Worm (Caenorhabditis elegans) whole organism, young adult: ENCODE data around the gene pro-1.

Source experiments
- B0261.1 ChIP-seq: sonication (generic microtip); optimal IDR thresholded peaks from 2 replicates; lab custom pipeline; 2016; ENCODE audit warnings: mild to moderate bottlenecking, missing genetic modification characterization, moderate library complexity, missing compliant biosample characterization
- C06A6.2 ChIP-seq: fragments of 200-800 bp; sonication (Bioruptor generic); conservative IDR thresholded peaks from 2 replicates; pipeline ENCODE4 v1.3.6; 2022; ENCODE audit warnings: missing genetic modification characterization, missing compliant biosample characterization
- C17E4.6 ChIP-seq: fragments of 200-800 bp; sonication (Bioruptor generic); IDR thresholded peaks from 2 replicates; pipeline ENCODE4 v1.3.6; 2022; ENCODE audit warnings: missing genetic modification reagents, missing genetic modification characterization, missing compliant biosample characterization
- F10E7.11 ChIP-seq: sonication (generic microtip); optimal IDR thresholded peaks from 2 replicates; lab custom pipeline; 2017; ENCODE audit warnings: mild to moderate bottlenecking, missing genetic modification characterization, moderate library complexity, missing compliant biosample characterization
- F22D6.2 ChIP-seq: sonication (generic microtip); optimal IDR thresholded peaks from 2 replicates; lab custom pipeline; 2016; ENCODE audit warnings: mild to moderate bottlenecking, missing genetic modification characterization, missing compliant biosample characterization
- F39B2.1 ChIP-seq: fragments of 200-800 bp; sonication (Bioruptor generic); IDR thresholded peaks from 2 replicates; pipeline ENCODE4 v1.3.6; 2022; ENCODE audit warnings: missing genetic modification reagents, missing genetic modification characterization, missing compliant biosample characterization
- F57A8.1 ChIP-seq: fragments of 200-800 bp; sonication (Bioruptor generic); optimal IDR thresholded peaks from 2 replicates; lab custom pipeline; 2018; ENCODE audit warnings: mild to moderate bottlenecking, missing genetic modification characterization, moderate library complexity, missing compliant biosample characterization
- F57C9.4 ChIP-seq: sonication (generic microtip); optimal IDR thresholded peaks from 2 replicates; lab custom pipeline; 2017; ENCODE audit warnings: mild to moderate bottlenecking, missing genetic modification characterization, missing compliant biosample characterization
- T07F8.4 ChIP-seq: sonication (generic microtip); optimal IDR thresholded peaks from 2 replicates; lab custom pipeline; 2016; ENCODE audit warnings: mild to moderate bottlenecking, missing genetic modification characterization, moderate library complexity, missing compliant biosample characterization
- Y53F4B.3 ChIP-seq: fragments of 200-800 bp; sonication (Bioruptor generic); IDR thresholded peaks from 2 replicates; pipeline ENCODE4 v1.3.6; 2022; ENCODE audit warnings: missing genetic modification reagents, missing genetic modification characterization, missing compliant biosample characterization
- aptf-3 ChIP-seq: fragments of 200-800 bp; sonication (Bioruptor generic); IDR thresholded peaks from 2 replicates; pipeline ENCODE4 v1.3.6; 2022; ENCODE audit warnings: missing genetic modification characterization, missing compliant biosample characterization
- atf-7 ChIP-seq: sonication (generic microtip); optimal IDR thresholded peaks from 2 replicates; lab custom pipeline; 2017; ENCODE audit warnings: mild to moderate bottlenecking, missing genetic modification characterization, missing compliant biosample characterization
- athp-1 ChIP-seq: sonication (generic microtip); optimal IDR thresholded peaks from 2 replicates; lab custom pipeline; 2017; ENCODE audit warnings: mild to moderate bottlenecking, missing genetic modification characterization, missing compliant biosample characterization
- attf-3 ChIP-seq: fragments of 200-800 bp; sonication (Bioruptor generic); conservative IDR thresholded peaks from 2 replicates; pipeline ENCODE4 v1.3.6; 2022; ENCODE audit warnings: missing genetic modification reagents, missing genetic modification characterization, missing compliant biosample characterization
- attf-5 ChIP-seq: fragments of 200-800 bp; sonication (Bioruptor generic); optimal IDR thresholded peaks from 2 replicates; lab custom pipeline; 2018; ENCODE audit warnings: mild to moderate bottlenecking, missing genetic modification characterization, missing compliant biosample characterization
- bed-1 ChIP-seq: fragments of 200-800 bp; sonication (Bioruptor generic); IDR thresholded peaks from 2 replicates; pipeline ENCODE4 v1.3.6; 2022; ENCODE audit warnings: missing genetic modification reagents, missing genetic modification characterization, missing compliant biosample characterization
- cebp-1 ChIP-seq, 2 experiments: fragments of 200-800 bp in 1 of 2; sonication (Bioruptor generic) in 1 of 2; sonication (generic microtip) in 1 of 2; IDR thresholded peaks in 1 of 2; optimal IDR thresholded peaks in 1 of 2; 2 replicates each; pipeline versions ENCODE4 v1.3.6 to Lab custom; 2017 to 2022; ENCODE audit warnings: missing compliant biosample characterization in 2 of 2, missing genetic modification characterization in 2 of 2, mild to moderate bottlenecking in 1 of 2, missing genetic modification reagents in 1 of 2, moderate library complexity in 1 of 2
- cebp-2 ChIP-seq: fragments of 200-800 bp; sonication (Bioruptor generic); IDR thresholded peaks from 2 replicates; pipeline ENCODE4 v1.3.6; 2022; ENCODE audit warnings: missing genetic modification characterization, missing compliant biosample characterization
- ceh-58 ChIP-seq: fragments of 200-800 bp; sonication (Bioruptor generic); IDR thresholded peaks from 2 replicates; pipeline ENCODE4 v1.3.6; 2022; ENCODE audit warnings: missing genetic modification characterization, missing compliant biosample characterization
- ceh-91 ChIP-seq: fragments of 200-800 bp; sonication (Bioruptor generic); IDR thresholded peaks from 2 replicates; pipeline ENCODE4 v1.3.6; 2022; ENCODE audit warnings: missing genetic modification reagents, missing genetic modification characterization, missing compliant biosample characterization
- chd-7 ChIP-seq: sonication (generic microtip); optimal IDR thresholded peaks from 2 replicates; lab custom pipeline; 2016; ENCODE audit warnings: mild to moderate bottlenecking, missing genetic modification characterization, moderate library complexity, missing compliant biosample characterization
- dpff-1 ChIP-seq: sonication (generic microtip); optimal IDR thresholded peaks from 2 replicates; lab custom pipeline; 2017; ENCODE audit warnings: mild to moderate bottlenecking, missing genetic modification characterization, missing compliant biosample characterization
- efl-1 ChIP-seq: fragments of 150-350 bp; optimal IDR thresholded peaks from 2 replicates; lab custom pipeline; 2014; ENCODE audit warnings: missing biosample characterization, missing genetic modification reagents, missing genetic modification characterization
- egrh-3 ChIP-seq: fragments of 200-800 bp; sonication (Bioruptor generic); IDR thresholded peaks from 2 replicates; pipeline ENCODE4 v1.3.6; 2022; ENCODE audit warnings: missing genetic modification reagents, missing genetic modification characterization, missing compliant biosample characterization
- ets-4 ChIP-seq: fragments of 200-800 bp; sonication (Bioruptor generic); optimal IDR thresholded peaks from 2 replicates; lab custom pipeline; 2018; ENCODE audit warnings: mild to moderate bottlenecking, missing genetic modification characterization, missing compliant biosample characterization
- hmg-1.2 ChIP-seq: fragments of 200-800 bp; sonication (Bioruptor generic); IDR thresholded peaks from 2 replicates; pipeline ENCODE4 v1.3.6; 2022; ENCODE audit warnings: missing genetic modification reagents, missing genetic modification characterization, missing compliant biosample characterization
- let-526 ChIP-seq: fragments of 200-800 bp; sonication (Bioruptor generic); IDR thresholded peaks from 2 replicates; pipeline ENCODE4 v1.3.6; 2022; ENCODE audit warnings: missing genetic modification reagents, missing genetic modification characterization, missing compliant biosample characterization
- let-607 ChIP-seq, 2 experiments: fragments of 200-800 bp in 1 of 2; sonication (Bioruptor generic) in 1 of 2; sonication (generic microtip) in 1 of 2; optimal IDR thresholded peaks; 2 replicates each; lab custom pipeline; 2016 to 2018; ENCODE audit warnings: mild to moderate bottlenecking in 2 of 2, missing compliant biosample characterization in 2 of 2, missing genetic modification characterization in 2 of 2, moderate library complexity in 2 of 2, missing genotype in 1 of 2
- lin-26 ChIP-seq: fragments of 200-800 bp; sonication (Bioruptor generic); IDR thresholded peaks from 2 replicates; pipeline ENCODE4 v1.3.6; 2022; ENCODE audit warnings: missing genetic modification reagents, missing genetic modification characterization, missing compliant biosample characterization
- lin-40 ChIP-seq: sonication (generic microtip); optimal IDR thresholded peaks from 2 replicates; lab custom pipeline; 2016; ENCODE audit warnings: missing genetic modification characterization, mild to moderate bottlenecking, missing compliant biosample characterization, missing genotype, missing genetic modification reagents
- lsl-1 ChIP-seq: fragments of 200-800 bp; sonication (Bioruptor generic); optimal IDR thresholded peaks from 2 replicates; lab custom pipeline; 2018; ENCODE audit warnings: mild to moderate bottlenecking, missing genetic modification characterization, moderate library complexity, missing compliant biosample characterization
- lsy-27 ChIP-seq: sonication (generic microtip); optimal IDR thresholded peaks from 2 replicates; lab custom pipeline; 2017; ENCODE audit warnings: missing genetic modification characterization, mild to moderate bottlenecking, missing compliant biosample characterization, antibody characterized with exemption, missing genotype, borderline replicate concordance; ENCODE audit not compliant: insufficient read depth
- madf-10 ChIP-seq: sonication (generic microtip); optimal IDR thresholded peaks from 2 replicates; lab custom pipeline; 2016; ENCODE audit warnings: mild to moderate bottlenecking, missing genetic modification characterization, missing compliant biosample characterization
- madf-8 ChIP-seq: fragments of 200-800 bp; sonication (Bioruptor generic); conservative IDR thresholded peaks from 2 replicates; pipeline ENCODE4 v1.3.6; 2022; ENCODE audit warnings: missing genetic modification reagents, missing genetic modification characterization, missing compliant biosample characterization
- mcd-1 ChIP-seq: fragments of 200-800 bp; sonication (Bioruptor generic); IDR thresholded peaks from 2 replicates; pipeline ENCODE4 v1.3.6; 2022; ENCODE audit warnings: missing genetic modification reagents, missing genetic modification characterization, missing compliant biosample characterization
- mxl-1 ChIP-seq: sonication (generic microtip); optimal IDR thresholded peaks from 2 replicates; lab custom pipeline; 2016; ENCODE audit warnings: missing genetic modification characterization, missing compliant biosample characterization
- nfya-2 ChIP-seq: fragments of 200-800 bp; sonication (Bioruptor generic); IDR thresholded peaks from 2 replicates; pipeline ENCODE4 v1.3.6; 2022; ENCODE audit warnings: missing genetic modification reagents, missing genetic modification characterization, missing compliant biosample characterization
- nhr-27 ChIP-seq: fragments of 200-800 bp; sonication (Bioruptor generic); optimal IDR thresholded peaks from 2 replicates; lab custom pipeline; 2018; ENCODE audit warnings: mild to moderate bottlenecking, missing genetic modification characterization, moderate library complexity, missing compliant biosample characterization
- pha-4 ChIP-seq: fragments of 150-350 bp; sonication (generic microtip); optimal IDR thresholded peaks from 2 replicates; lab custom pipeline; 2014; ENCODE audit warnings: missing biosample characterization, missing genetic modification reagents, missing genetic modification characterization
- sdz-38 ChIP-seq: sonication (generic microtip); optimal IDR thresholded peaks from 2 replicates; lab custom pipeline; 2016; ENCODE audit warnings: missing genotype, missing genetic modification characterization, missing compliant biosample characterization
- somi-1 ChIP-seq: fragments of 200-800 bp; sonication (Bioruptor generic); optimal IDR thresholded peaks from 2 replicates; lab custom pipeline; 2018; ENCODE audit warnings: mild to moderate bottlenecking, missing genetic modification characterization, missing compliant biosample characterization
- tbp1 ChIP-seq: fragments of 200-800 bp; sonication (Bioruptor generic); optimal IDR thresholded peaks from 2 replicates; lab custom pipeline; 2018; ENCODE audit warnings: mild to moderate bottlenecking, missing genetic modification characterization, missing compliant biosample characterization
- tlf-1 ChIP-seq: fragments of 200-800 bp; sonication (Bioruptor generic); optimal IDR thresholded peaks from 2 replicates; lab custom pipeline; 2018; ENCODE audit warnings: mild to moderate bottlenecking, missing genetic modification characterization, missing compliant biosample characterization
- unc-62 ChIP-seq: fragments of 150-350 bp; optimal IDR thresholded peaks from 2 replicates; lab custom pipeline; 2014; ENCODE audit warnings: missing biosample characterization, missing genetic modification reagents, missing genetic modification characterization
- ztf-18 ChIP-seq: sonication (generic microtip); optimal IDR thresholded peaks from 2 replicates; lab custom pipeline; 2016; ENCODE audit warnings: missing genotype, mild to moderate bottlenecking, missing genetic modification characterization, missing compliant biosample characterization
- ztf-22 ChIP-seq: fragments of 200-800 bp; sonication (Bioruptor generic); optimal IDR thresholded peaks from 2 replicates; lab custom pipeline; 2018; ENCODE audit warnings: mild to moderate bottlenecking, missing genetic modification characterization, moderate library complexity, missing compliant biosample characterization
- ztf-28 ChIP-seq: fragments of 200-800 bp; sonication (Bioruptor generic); IDR thresholded peaks from 2 replicates; pipeline ENCODE4 v1.3.6; 2022; ENCODE audit warnings: missing genetic modification reagents, missing genetic modification characterization, missing compliant biosample characterization
- ztf-3 ChIP-seq: fragments of 200-800 bp; sonication (Bioruptor generic); optimal IDR thresholded peaks from 2 replicates; lab custom pipeline; 2018; ENCODE audit warnings: mild to moderate bottlenecking, missing genetic modification characterization, missing compliant biosample characterization

pro-1 gene

DNA sequence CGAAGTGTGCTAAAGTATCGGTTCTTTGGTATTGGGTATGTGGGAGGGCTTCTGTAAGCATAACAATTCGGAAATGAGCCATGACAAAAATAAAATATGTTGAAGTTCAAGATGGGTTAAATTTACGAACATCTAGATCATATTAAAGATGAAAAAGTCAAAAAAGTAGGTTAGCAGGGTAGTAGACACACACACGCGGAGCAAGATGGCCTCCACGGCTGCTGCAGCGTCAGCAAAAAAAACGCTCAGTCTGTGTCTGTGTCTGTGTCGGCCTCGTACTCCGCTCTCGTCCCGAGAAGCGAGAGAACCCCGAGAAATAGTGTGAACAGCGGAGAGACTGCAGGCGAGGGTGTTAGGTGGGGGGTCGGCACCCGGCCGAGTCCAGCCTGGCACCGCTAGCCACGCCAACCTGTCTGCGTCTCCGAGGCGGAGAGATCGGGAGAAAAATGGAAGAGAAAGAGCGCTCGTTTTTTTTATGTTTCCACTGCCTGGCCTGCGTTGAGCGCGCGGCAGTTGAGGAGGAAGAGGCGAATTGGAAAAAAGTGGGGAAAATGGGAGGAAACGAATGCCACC lies 39.2 kb downstream of the pro-1 start, which contains the start of gene myrf-1 (continued):
- peak; percentile 57 for TF ChIP-seq madf-10 (tag; lab: Kevin White, UChicago)
- TF ChIP-seq madf-8 (GFP tag; lab: Robert Waterston, UW), result no peak
- peak; percentile 79 for TF ChIP-seq lin-26 (GFP tag; lab: Robert Waterston, UW)
- TF ChIP-seq F22D6.2 (tag; lab: Kevin White, UChicago), result no peak
- TF ChIP-seq lsl-1 (GFP tag; lab: Kevin White, UChicago), result no peak
- TF ChIP-seq mcd-1, result peak; percentile 81
- TF ChIP-seq mxl-1, result no peak
- TF ChIP-seq bed-1 (GFP tag; lab: Robert Waterston, UW), result no peak
- TF ChIP-seq let-607 (tag; optimal IDR thresholded peaks at IDR 0.05; lab: Kevin White, UChicago), result peak; percentile 57 to 65
- TF ChIP-seq F57C9.4 (tag; lab: Kevin White, UChicago), result no peak
- no peak for TF ChIP-seq F39B2.1
- TF ChIP-seq hmg-1.2 (GFP tag; lab: Robert Waterston, UW), result peak; percentile 91
- no peak for TF ChIP-seq ceh-91 (GFP tag; lab: Robert Waterston, UW)
- TF ChIP-seq T07F8.4 (tag; lab: Kevin White, UChicago), result no peak
- peak; percentile 25; the same call in 1 of the 2 replicates for TF ChIP-seq cebp-1 (GFP tag; IDR thresholded peaks at IDR 0.05; lab: Robert Waterston, UW)
- peak; percentile 84 for TF ChIP-seq cebp-1 (tag; optimal IDR thresholded peaks at IDR 0.05; lab: Kevin White, UChicago)
- peak; percentile 87 for TF ChIP-seq attf-5
- no peak for TF ChIP-seq F10E7.11 (tag; lab: Kevin White, UChicago)
- TF ChIP-seq C06A6.2, result peak; percentile 45
- no peak for TF ChIP-seq cebp-2
- no peak for TF ChIP-seq pha-4 (tag; lab: Kevin White, UChicago)
- no peak for TF ChIP-seq ceh-58 (GFP tag; lab: Robert Waterston, UW)
- no peak for TF ChIP-seq dpff-1 (tag; lab: Kevin White, UChicago)
- peak; percentile 7 for TF ChIP-seq athp-1 (tag; lab: Kevin White, UChicago)
- no peak for TF ChIP-seq nfya-2 (GFP tag; lab: Robert Waterston, UW)
- TF ChIP-seq ets-4 (GFP tag; lab: Kevin White, UChicago), result peak; percentile 64
- TF ChIP-seq atf-7 (tag; lab: Kevin White, UChicago), result peak; percentile 44
- TF ChIP-seq ztf-28 (GFP tag; lab: Robert Waterston, UW), result no peak
- TF ChIP-seq egrh-3 (GFP tag; lab: Robert Waterston, UW), result peak; percentile 97
- TF ChIP-seq nhr-27, result no peak
- TF ChIP-seq unc-62 (GFP tag; lab: Kevin White, UChicago), result no peak
- TF ChIP-seq attf-3, result 0 out of 2 replicates have a peak, but pooled peaks have one; percentile 17
- TF ChIP-seq B0261.1 (tag; lab: Kevin White, UChicago), result no peak
- peak; percentile 57 for TF ChIP-seq ztf-18 (tag; lab: Kevin White, UChicago)
- TF ChIP-seq F57A8.1 (GFP tag; lab: Kevin White, UChicago), result peak; percentile 5
- TF ChIP-seq aptf-3 (GFP tag; lab: Robert Waterston, UW), result no peak
- TF ChIP-seq ztf-3 (GFP tag; lab: Kevin White, UChicago), result no peak
- no peak for TF ChIP-seq ztf-22 (GFP tag; lab: Kevin White, UChicago)
- no peak for TF ChIP-seq efl-1 (GFP tag; lab: Kevin White, UChicago)
- no peak for TF ChIP-seq tbp1 (GFP tag; lab: Kevin White, UChicago)
- peak; percentile 73 for TF ChIP-seq lin-40 (tag; lab: Kevin White, UChicago)
- no peak for TF ChIP-seq lsy-27 (tag; lab: Kevin White, UChicago)
- no peak; the same call in 1 of the 2 replicates for TF ChIP-seq let-526 (GFP tag; lab: Robert Waterston, UW)
- no peak for TF ChIP-seq Y53F4B.3 (GFP tag; lab: Robert Waterston, UW)
- peak; percentile 75 for TF ChIP-seq somi-1 (GFP tag; lab: Kevin White, UChicago)
- TF ChIP-seq chd-7 (tag; lab: Kevin White, UChicago), result peak; percentile 79
- TF ChIP-seq sdz-38 (tag; lab: Kevin White, UChicago), result no peak
- no peak for TF ChIP-seq tlf-1 (GFP tag; lab: Kevin White, UChicago)
- no peak for TF ChIP-seq C17E4.6
